Worm (Caenorhabditis elegans) whole organism, young adult: ENCODE results near the gene nhr-158.

Experiments
- B0261.1 ChIP-seq: sonication (generic microtip); optimal IDR thresholded peaks from 2 replicates; lab custom pipeline; 2016; ENCODE audit warnings: mild to moderate bottlenecking, missing genetic modification characterization, moderate library complexity, missing compliant biosample characterization
- C06A6.2 ChIP-seq: fragments of 200-800 bp; sonication (Bioruptor generic); conservative IDR thresholded peaks from 2 replicates; pipeline ENCODE4 v1.3.6; 2022; ENCODE audit warnings: missing genetic modification characterization, missing compliant biosample characterization
- C17E4.6 ChIP-seq: fragments of 200-800 bp; sonication (Bioruptor generic); IDR thresholded peaks from 2 replicates; pipeline ENCODE4 v1.3.6; 2022; ENCODE audit warnings: missing genetic modification reagents, missing genetic modification characterization, missing compliant biosample characterization
- F22D6.2 ChIP-seq: sonication (generic microtip); optimal IDR thresholded peaks from 2 replicates; lab custom pipeline; 2016; ENCODE audit warnings: mild to moderate bottlenecking, missing genetic modification characterization, missing compliant biosample characterization
- F33H1.4 ChIP-seq: fragments of 200-800 bp; sonication (Bioruptor generic); IDR thresholded peaks from 2 replicates; pipeline ENCODE4 v1.3.6; 2022; ENCODE audit warnings: missing genetic modification reagents, missing genetic modification characterization, missing compliant biosample characterization
- F37B4.10 ChIP-seq: fragments of 200-800 bp; sonication (Bioruptor generic); IDR thresholded peaks from 2 replicates; pipeline ENCODE4 v1.3.6; 2022; ENCODE audit warnings: missing genetic modification characterization, missing compliant biosample characterization
- F49E8.2 ChIP-seq: sonication (generic microtip); optimal IDR thresholded peaks from 3 replicates; lab custom pipeline; 2017; ENCODE audit warnings: missing genetic modification characterization, mild to moderate bottlenecking, missing compliant biosample characterization, antibody characterized with exemption, moderate library complexity; ENCODE audit not compliant: insufficient read depth
- F57C9.4 ChIP-seq: sonication (generic microtip); optimal IDR thresholded peaks from 2 replicates; lab custom pipeline; 2017; ENCODE audit warnings: mild to moderate bottlenecking, missing genetic modification characterization, missing compliant biosample characterization
- K11D2.4 ChIP-seq: fragments of 200-800 bp; sonication (Bioruptor generic); IDR thresholded peaks from 2 replicates; pipeline ENCODE4 v1.3.6; 2022; ENCODE audit warnings: missing genetic modification reagents, missing genetic modification characterization, missing compliant biosample characterization
- Y67H2A.10 ChIP-seq: fragments of 200-800 bp; sonication (Bioruptor generic); conservative IDR thresholded peaks from 2 replicates; pipeline ENCODE4 v1.3.6; 2022; ENCODE audit warnings: missing genetic modification reagents, missing genetic modification characterization, missing compliant biosample characterization
- Y79H2A.3 ChIP-seq: fragments of 200-800 bp; sonication (Bioruptor generic); conservative IDR thresholded peaks from 2 replicates; pipeline ENCODE4 v1.3.6; 2022; ENCODE audit warnings: missing genetic modification reagents, missing genetic modification characterization, missing compliant biosample characterization
- Y95B8A.8 ChIP-seq: fragments of 200-800 bp; sonication (Bioruptor generic); IDR thresholded peaks from 2 replicates; pipeline ENCODE4 v1.3.6; 2022; ENCODE audit warnings: missing genetic modification reagents, missing genetic modification characterization, missing compliant biosample characterization
- ama-1 ChIP-seq, 3 experiments: fragments of 150-350 bp in 1 of 3; sonication (generic microtip) in 2 of 3; optimal IDR thresholded peaks; 2 replicates each; lab custom pipeline; 2014 to 2018; ENCODE audit warnings: missing biosample characterization in 2 of 3, missing genetic modification characterization in 2 of 3, missing genetic modification reagents in 2 of 3
- aptf-3 ChIP-seq: fragments of 200-800 bp; sonication (Bioruptor generic); IDR thresholded peaks from 2 replicates; pipeline ENCODE4 v1.3.6; 2022; ENCODE audit warnings: missing genetic modification characterization, missing compliant biosample characterization
- atf-7 ChIP-seq: sonication (generic microtip); optimal IDR thresholded peaks from 2 replicates; lab custom pipeline; 2017; ENCODE audit warnings: mild to moderate bottlenecking, missing genetic modification characterization, missing compliant biosample characterization
- athp-1 ChIP-seq: sonication (generic microtip); optimal IDR thresholded peaks from 2 replicates; lab custom pipeline; 2017; ENCODE audit warnings: mild to moderate bottlenecking, missing genetic modification characterization, missing compliant biosample characterization
- attf-3 ChIP-seq: fragments of 200-800 bp; sonication (Bioruptor generic); conservative IDR thresholded peaks from 2 replicates; pipeline ENCODE4 v1.3.6; 2022; ENCODE audit warnings: missing genetic modification reagents, missing genetic modification characterization, missing compliant biosample characterization
- attf-5 ChIP-seq: fragments of 200-800 bp; sonication (Bioruptor generic); optimal IDR thresholded peaks from 2 replicates; lab custom pipeline; 2018; ENCODE audit warnings: mild to moderate bottlenecking, missing genetic modification characterization, missing compliant biosample characterization
- attf-6 ChIP-seq: fragments of 200-800 bp; sonication (Bioruptor generic); IDR thresholded peaks from 2 replicates; pipeline ENCODE4 v1.3.6; 2022; ENCODE audit warnings: missing genetic modification reagents, missing genetic modification characterization, missing compliant biosample characterization
- cebp-1 ChIP-seq, 2 experiments: fragments of 200-800 bp in 1 of 2; sonication (Bioruptor generic) in 1 of 2; sonication (generic microtip) in 1 of 2; IDR thresholded peaks in 1 of 2; optimal IDR thresholded peaks in 1 of 2; 2 replicates each; pipeline versions ENCODE4 v1.3.6 to Lab custom; 2017 to 2022; ENCODE audit warnings: missing compliant biosample characterization in 2 of 2, missing genetic modification characterization in 2 of 2, mild to moderate bottlenecking in 1 of 2, missing genetic modification reagents in 1 of 2, moderate library complexity in 1 of 2
- ceh-100 ChIP-seq: fragments of 200-800 bp; sonication (Bioruptor generic); IDR thresholded peaks from 2 replicates; pipeline ENCODE4 v1.3.6; 2022; ENCODE audit warnings: missing genetic modification reagents, missing genetic modification characterization, missing compliant biosample characterization
- ceh-40 ChIP-seq: fragments of 200-800 bp; sonication (Bioruptor generic); IDR thresholded peaks from 2 replicates; pipeline ENCODE4 v1.3.6; 2022; ENCODE audit warnings: missing genetic modification characterization, missing compliant biosample characterization
- egl-18 ChIP-seq: fragments of 200-800 bp; sonication (Bioruptor generic); IDR thresholded peaks from 2 replicates; pipeline ENCODE4 v1.3.6; 2022; ENCODE audit warnings: missing genetic modification reagents, missing genetic modification characterization, missing compliant biosample characterization
- ekl-4 ChIP-seq: fragments of 200-800 bp; sonication (Bioruptor generic); IDR thresholded peaks from 2 replicates; pipeline ENCODE4 v1.3.6; 2022; ENCODE audit warnings: missing genetic modification reagents, missing genetic modification characterization, missing compliant biosample characterization
- ets-4 ChIP-seq: fragments of 200-800 bp; sonication (Bioruptor generic); optimal IDR thresholded peaks from 2 replicates; lab custom pipeline; 2018; ENCODE audit warnings: mild to moderate bottlenecking, missing genetic modification characterization, missing compliant biosample characterization
- gei-17 ChIP-seq: fragments of 200-800 bp; sonication (Bioruptor generic); optimal IDR thresholded peaks from 2 replicates; lab custom pipeline; 2018; ENCODE audit warnings: mild to moderate bottlenecking, missing genetic modification characterization, missing compliant biosample characterization
- hrde-1 ChIP-seq: sonication (generic microtip); optimal IDR thresholded peaks from 2 replicates; lab custom pipeline; 2016; ENCODE audit warnings: missing genetic modification characterization, mild to moderate bottlenecking, missing compliant biosample characterization, moderate library complexity, missing genotype, missing genetic modification reagents, borderline replicate concordance
- hsf-1 ChIP-seq: fragments of 200-800 bp; sonication (Bioruptor generic); IDR thresholded peaks from 2 replicates; pipeline ENCODE4 v1.3.6; 2022; ENCODE audit warnings: missing genetic modification reagents, missing genetic modification characterization, missing compliant biosample characterization
- lin-26 ChIP-seq: fragments of 200-800 bp; sonication (Bioruptor generic); IDR thresholded peaks from 2 replicates; pipeline ENCODE4 v1.3.6; 2022; ENCODE audit warnings: missing genetic modification reagents, missing genetic modification characterization, missing compliant biosample characterization
- lin-40 ChIP-seq: sonication (generic microtip); optimal IDR thresholded peaks from 2 replicates; lab custom pipeline; 2016; ENCODE audit warnings: missing genetic modification characterization, mild to moderate bottlenecking, missing compliant biosample characterization, missing genotype, missing genetic modification reagents
- lin-54 ChIP-seq: fragments of 200-800 bp; sonication (Bioruptor generic); optimal IDR thresholded peaks from 2 replicates; lab custom pipeline; 2018; ENCODE audit warnings: mild to moderate bottlenecking, missing genetic modification characterization, missing compliant biosample characterization
- madf-3 ChIP-seq: fragments of 200-800 bp; sonication (Bioruptor generic); IDR thresholded peaks from 2 replicates; pipeline ENCODE4 v1.3.6; 2022; ENCODE audit warnings: missing genetic modification reagents, missing genetic modification characterization, missing compliant biosample characterization
- mxl-1 ChIP-seq: sonication (generic microtip); optimal IDR thresholded peaks from 2 replicates; lab custom pipeline; 2016; ENCODE audit warnings: missing genetic modification characterization, missing compliant biosample characterization
- nhr-120 ChIP-seq: fragments of 200-800 bp; sonication (Bioruptor generic); IDR thresholded peaks from 2 replicates; pipeline ENCODE4 v1.3.6; 2022; ENCODE audit warnings: missing genetic modification characterization, missing compliant biosample characterization
- nhr-80 ChIP-seq: sonication (generic microtip); optimal IDR thresholded peaks from 2 replicates; lab custom pipeline; 2016; ENCODE audit warnings: missing genetic modification characterization, missing compliant biosample characterization
- snpc-4 ChIP-seq, 5 experiments: fragments of 150-350 bp in 1 of 5; sonication (generic microtip) in 4 of 5; optimal IDR thresholded peaks; 2 replicates each; lab custom pipeline; 2014 to 2018; ENCODE audit warnings: missing genetic modification characterization in 5 of 5, missing biosample characterization in 3 of 5, antibody characterized with exemption in 2 of 5, mild to moderate bottlenecking in 2 of 5, missing compliant biosample characterization in 2 of 5, missing genotype in 2 of 5, moderate library complexity in 2 of 5, missing genetic modification reagents in 1 of 5
- tbp1 ChIP-seq: fragments of 200-800 bp; sonication (Bioruptor generic); optimal IDR thresholded peaks from 2 replicates; lab custom pipeline; 2018; ENCODE audit warnings: mild to moderate bottlenecking, missing genetic modification characterization, missing compliant biosample characterization

Gene nhr-158

DNA sequence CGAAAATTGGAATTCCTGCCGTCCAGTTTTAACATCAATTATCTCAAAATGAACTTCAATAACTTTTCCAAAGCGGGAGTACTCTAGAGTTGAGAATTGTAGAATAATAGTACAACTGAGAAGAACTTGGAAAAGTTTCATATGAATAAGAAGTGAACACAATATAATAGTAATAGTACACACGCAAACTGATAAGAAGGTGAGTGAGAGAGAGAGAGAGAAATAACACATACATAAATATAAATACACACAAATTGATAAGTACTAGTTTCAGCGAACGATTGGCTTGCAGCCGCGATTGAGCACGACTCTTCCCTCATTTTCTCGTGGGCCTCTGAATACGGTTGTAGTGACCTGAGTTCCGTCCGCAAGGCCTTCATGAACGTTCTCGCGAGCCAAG lies 15.2 kb upstream of the nhr-158 start, which contains the start of gene C17E7.13:
Gene C17E7.13, minus strand, starts transcription at position 176 of the 400 bp plus-strand sequence.
- no peak for TF ChIP-seq B0261.1 (tag; lab: Kevin White, UChicago)
- no peak for TF ChIP-seq attf-5 (GFP tag; lab: Kevin White, UChicago)
- TF ChIP-seq nhr-80 (tag; lab: Kevin White, UChicago): peak; percentile 8
- no peak for TF ChIP-seq hsf-1 (GFP tag; lab: Robert Waterston, UW)

DNA sequence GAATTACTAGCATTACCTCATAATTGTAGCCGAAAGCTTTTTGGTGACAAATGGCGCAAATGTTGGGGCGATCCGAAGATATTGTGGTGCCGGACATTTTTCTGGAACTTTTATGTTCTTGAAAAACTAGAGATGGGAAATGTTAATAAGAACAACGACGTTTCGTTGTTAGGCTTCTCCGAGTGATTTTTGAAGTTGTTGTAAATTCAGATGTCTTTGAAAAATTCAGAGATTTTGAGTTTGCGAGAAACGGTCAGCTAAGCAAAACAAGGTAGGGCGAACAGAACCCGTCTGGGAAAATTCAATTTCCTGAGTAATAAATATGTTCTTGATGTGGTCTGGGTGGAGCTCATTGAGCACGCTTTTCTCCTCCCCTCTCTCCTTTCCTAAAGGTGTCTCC lies 12.2 kb upstream of the nhr-158 start, which contains the start of gene nhr-124:
Gene nhr-124, minus strand, starts transcription at position 101 of the 400 bp plus-strand sequence.
- TF ChIP-seq gei-17 (GFP tag; lab: Kevin White, UChicago) (no peak), attf-6 (GFP tag; lab: Robert Waterston, UW) (no peak), F49E8.2 (tag; lab: Kevin White, UChicago) (no peak), attf-3 (GFP tag; lab: Robert Waterston, UW) (no peak), atf-7 (tag; lab: Kevin White, UChicago) (no peak), C17E4.6 (no peak), snpc-4 (GFP tag; optimal IDR thresholded peaks at IDR 0.05; lab: Kevin White, UChicago) (no peak), snpc-4 (tag; optimal IDR thresholded peaks at IDR 0.05; lab: Kevin White, UChicago) (no peak), F37B4.10 (GFP tag; lab: Robert Waterston, UW) (no peak), tbp1 (GFP tag; lab: Kevin White, UChicago) (no peak), hrde-1 (tag; lab: Kevin White, UChicago) (no peak), lin-40 (tag; lab: Kevin White, UChicago) (no peak)
- TF ChIP-seq, all 124 proteins: peak for 0

DNA sequence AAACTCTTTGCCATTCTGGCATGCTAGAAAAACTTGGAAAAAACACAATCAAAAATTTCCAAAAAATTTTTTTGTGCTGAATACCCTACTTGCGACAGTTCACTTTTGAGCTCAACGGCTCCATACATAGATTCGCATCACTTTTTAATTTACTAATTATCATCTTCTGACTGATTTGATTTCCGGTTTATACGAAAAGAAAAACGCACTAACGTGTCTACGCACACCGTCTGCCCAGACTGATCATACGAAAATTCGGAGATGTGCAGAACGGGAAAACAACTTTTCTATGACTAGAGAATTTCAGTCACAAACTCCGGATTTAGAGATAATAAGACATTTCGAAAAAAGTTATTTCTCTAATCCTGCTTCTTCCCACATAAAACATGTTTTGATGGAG lies 10.6 kb upstream of the nhr-158 start:
- no peak for TF ChIP-seq egl-18
- TF ChIP-seq Y67H2A.10 (GFP tag; lab: Robert Waterston, UW): no peak
- no peak for TF ChIP-seq ceh-40 (GFP tag; lab: Robert Waterston, UW)
- TF ChIP-seq cebp-1 (GFP tag; IDR thresholded peaks at IDR 0.05; lab: Robert Waterston, UW): no peak
- TF ChIP-seq cebp-1 (tag; optimal IDR thresholded peaks at IDR 0.05; lab: Kevin White, UChicago): no peak
- no peak for TF ChIP-seq ama-1 (optimal IDR thresholded peaks at IDR 0.05; lab: Kevin White, UChicago)
- no peak for TF ChIP-seq ama-1 (GFP tag; optimal IDR thresholded peaks at IDR 0.05; lab: Kevin White, UChicago)

DNA sequence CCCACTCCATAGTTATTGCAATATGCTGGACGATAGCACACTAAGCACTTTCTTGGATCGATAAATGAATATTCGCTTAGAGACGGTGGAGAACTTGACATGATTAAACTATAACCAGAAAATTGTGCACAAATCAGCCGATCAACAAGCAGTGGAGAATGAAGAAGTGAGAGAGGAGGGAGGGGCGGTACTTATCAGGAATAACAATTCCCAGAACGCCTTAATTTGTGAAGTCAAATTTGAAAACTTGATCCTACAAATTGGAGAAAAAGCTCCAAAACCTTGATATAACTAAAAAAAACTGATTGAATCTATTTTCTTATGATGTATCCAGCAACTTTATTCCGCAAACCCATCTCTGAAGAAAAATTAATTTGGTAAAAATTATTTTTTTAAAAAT lies 4.3 kb upstream of the nhr-158 start, which contains the start of gene nhr-159:
Gene nhr-159, minus strand, starts transcription at position 101 of the 400 bp plus-strand sequence.
- TF ChIP-seq K11D2.4 (GFP tag; lab: Robert Waterston, UW): no peak
- TF ChIP-seq F33H1.4 (GFP tag; lab: Robert Waterston, UW): no peak
- TF ChIP-seq F57C9.4 (tag; lab: Kevin White, UChicago): no peak
- no peak for TF ChIP-seq Y95B8A.8 (GFP tag; lab: Robert Waterston, UW)
- no peak for TF ChIP-seq aptf-3 (GFP tag; lab: Robert Waterston, UW)
- TF ChIP-seq athp-1 (tag; lab: Kevin White, UChicago): no peak
- no peak for TF ChIP-seq madf-3
- no peak for TF ChIP-seq mxl-1 (tag; lab: Kevin White, UChicago)

DNA sequence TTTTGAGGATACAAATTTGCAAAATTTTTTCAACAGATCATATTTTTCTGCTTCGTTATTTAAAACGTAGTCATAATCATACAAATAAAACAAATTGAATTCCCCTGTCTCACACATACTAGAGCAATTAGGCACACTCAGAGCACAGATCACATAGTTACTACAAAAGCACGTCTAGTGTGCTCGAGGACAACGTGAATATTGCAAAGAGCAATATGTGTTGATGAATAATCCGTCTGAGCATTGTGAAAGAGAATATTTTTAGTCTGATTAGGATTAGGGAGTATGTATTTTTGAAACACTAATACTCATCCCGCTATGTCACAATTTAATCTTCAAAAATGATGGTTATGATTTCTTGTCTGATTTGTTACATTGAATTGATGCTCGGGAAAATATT lies 3.3 kb upstream of the nhr-158 start:
- TF ChIP-seq F22D6.2 (no peak), C06A6.2 (no peak), Y79H2A.3 (GFP tag; lab: Robert Waterston, UW) (no peak), ceh-40 (GFP tag; lab: Robert Waterston, UW) (no peak), attf-5 (GFP tag; lab: Kevin White, UChicago) (no peak), ets-4 (GFP tag; lab: Kevin White, UChicago) (no peak), ekl-4 (GFP tag; lab: Robert Waterston, UW) (no peak), snpc-4 (GFP tag; optimal IDR thresholded peaks at IDR 0.05; lab: Kevin White, UChicago) (no peak), snpc-4 (tag; optimal IDR thresholded peaks at IDR 0.05; lab: Kevin White, UChicago) (no peak), ceh-100 (no peak), lin-54 (no peak), K11D2.4 (GFP tag; lab: Robert Waterston, UW) (no peak), lin-26 (GFP tag; lab: Robert Waterston, UW) (no peak), nhr-120 (GFP tag; lab: Robert Waterston, UW) (no peak)
